Worm (Caenorhabditis elegans): ENCODE measurements around the gene pepm-1.

The pepm-1 gene

ce11 chrV:14331477-14331876 lies 2.6 kb downstream of the pepm-1 start, which contains the start of gene F47B8.8 (continued):
- TF ChIP-seq nhr-77 (tag; optimal IDR thresholded peaks at IDR 0.05), result no peak
- TF ChIP-seq nhr-71 (tag; optimal IDR thresholded peaks at IDR 0.05), result peak; percentile 5
- no peak for TF ChIP-seq mef-2 (tag; optimal IDR thresholded peaks at IDR 0.05)
- TF ChIP-seq unc-98 (GFP tag; IDR thresholded peaks at IDR 0.05), result no peak
- TF ChIP-seq egl-13 (tag; optimal IDR thresholded peaks at IDR 0.05), result no peak
- TF ChIP-seq nhr-12 (tag; optimal IDR thresholded peaks at IDR 0.05), result no peak
- TF ChIP-seq unc-86 (tag; optimal IDR thresholded peaks at IDR 0.05), result no peak
- TF ChIP-seq grh-1 (GFP tag; IDR thresholded peaks at IDR 0.05), result peak; percentile 65
- no peak for TF ChIP-seq unc-130 (tag; optimal IDR thresholded peaks at IDR 0.05)
- TF ChIP-seq ztf-11 (tag; optimal IDR thresholded peaks at IDR 0.05), result no peak
- no peak for TF ChIP-seq C34B4.2 (tag; optimal IDR thresholded peaks at IDR 0.05)
- TF ChIP-seq zip-4 (GFP tag; optimal IDR thresholded peaks at IDR 0.05), result no peak
- TF ChIP-seq unc-62 (GFP tag; optimal IDR thresholded peaks at IDR 0.05), result no peak
- TF ChIP-seq lin-14 (GFP tag; optimal IDR thresholded peaks at IDR 0.05), result peak; percentile 55
- TF ChIP-seq irx-1 (tag; optimal IDR thresholded peaks at IDR 0.05), result no peak
- TF ChIP-seq hpl-2 (GFP tag; optimal IDR thresholded peaks at IDR 0.05), result no peak
- no peak for TF ChIP-seq efl-3 (GFP tag; optimal IDR thresholded peaks at IDR 0.05)
- no peak for TF ChIP-seq C04F5.9 (tag; optimal IDR thresholded peaks at IDR 0.05)
- TF ChIP-seq snu-23 (GFP tag; optimal IDR thresholded peaks at IDR 0.05), result peak; percentile 36
- TF ChIP-seq lin-39 (tag; optimal IDR thresholded peaks at IDR 0.05), result no peak
- no peak for TF ChIP-seq zag-1 (tag; optimal IDR thresholded peaks at IDR 0.05)
- no peak for TF ChIP-seq lin-13 (GFP tag; optimal IDR thresholded peaks at IDR 0.05)
- TF ChIP-seq lsy-2 (tag; optimal IDR thresholded peaks at IDR 0.05), result no peak
- TF ChIP-seq mdl-1 (tag; optimal IDR thresholded peaks at IDR 0.05), result peak in 1 of 2 experiments; percentile 20
- TF ChIP-seq nhr-85 (tag), result peak; percentile 75
- TF ChIP-seq nhr-76 (tag; optimal IDR thresholded peaks at IDR 0.05), result no peak
- TF ChIP-seq elt-3 (tag; optimal IDR thresholded peaks at IDR 0.05), result peak in 1 of 6 experiments; percentile 58
- TF ChIP-seq snpc-4 (tag; optimal IDR thresholded peaks at IDR 0.05), result no peak
- no peak for TF ChIP-seq elt-2 (tag; optimal IDR thresholded peaks at IDR 0.05)
- no peak for TF ChIP-seq ceh-88 (GFP tag; IDR thresholded peaks at IDR 0.05)
- TF ChIP-seq egl-27 (tag; optimal IDR thresholded peaks at IDR 0.05), result no peak

- no peak for TF ChIP-seq unc-30 (tag; optimal IDR thresholded peaks at IDR 0.05)
- no peak for TF ChIP-seq Y116A8C.19 (tag; optimal IDR thresholded peaks at IDR 0.05; ENCODE audit: borderline replicate concordance)
- TF ChIP-seq mef-2 (tag; optimal IDR thresholded peaks at IDR 0.05), result no peak
- no peak for TF ChIP-seq ces-1 (GFP tag; optimal IDR thresholded peaks at IDR 0.05)
- no peak for TF ChIP-seq ztf-4 (tag; optimal IDR thresholded peaks at IDR 0.05)
- TF ChIP-seq jun-1 (tag; optimal IDR thresholded peaks at IDR 0.05), result no peak
- no peak for TF ChIP-seq nhr-77 (tag; optimal IDR thresholded peaks at IDR 0.05)
- TF ChIP-seq nhr-85 (tag), result no peak
- no peak for TF ChIP-seq ceh-88 (GFP tag; IDR thresholded peaks at IDR 0.05)
- no peak for TF ChIP-seq mdl-1 (tag; optimal IDR thresholded peaks at IDR 0.05)
- no peak for TF ChIP-seq vab-15 (tag; optimal IDR thresholded peaks at IDR 0.05)
- TF ChIP-seq unc-130 (tag; optimal IDR thresholded peaks at IDR 0.05), result no peak
- TF ChIP-seq fkh-8 (tag; optimal IDR thresholded peaks at IDR 0.05), result no peak
- TF ChIP-seq lin-13 (GFP tag; optimal IDR thresholded peaks at IDR 0.05), result no peak
- no peak for TF ChIP-seq lin-35 (GFP tag; optimal IDR thresholded peaks at IDR 0.05)
- no peak for TF ChIP-seq C16A3.4 (tag; optimal IDR thresholded peaks at IDR 0.05)
- TF ChIP-seq nhr-84 (tag; optimal IDR thresholded peaks at IDR 0.05), result no peak
- no peak for TF ChIP-seq ama-1 (optimal IDR thresholded peaks at IDR 0.05)
- no peak for TF ChIP-seq unc-86 (tag; optimal IDR thresholded peaks at IDR 0.05)
- TF ChIP-seq dpl-1 (GFP tag; optimal IDR thresholded peaks at IDR 0.05), result no peak
These were observed 4.2 kb downstream of the pepm-1 start, which contains the start of gene srm-4 for ce11 chrV:14333116-14333515. srm-4 (plus strand) TSS chrV:14333416.
